Worm (Caenorhabditis elegans): ENCODE results near the gene clec-227.

clec-227 gene

ce11 chrV:14438099-14438739 is 34.1 kb upstream of the clec-227 start:
- TF ChIP-seq ztf-11 (tag; optimal IDR thresholded peaks at IDR 0.05) (no peak), peb-1 (tag; optimal IDR thresholded peaks at IDR 0.05) (no peak), R02D3.7 (tag; optimal IDR thresholded peaks at IDR 0.05) (no peak), C34F6.9 (tag; optimal IDR thresholded peaks at IDR 0.05) (no peak), lin-39 (tag; optimal IDR thresholded peaks at IDR 0.05) (no peak), alr-1 (tag; optimal IDR thresholded peaks at IDR 0.05) (no peak), nhr-77 (tag; optimal IDR thresholded peaks at IDR 0.05) (no peak), ceh-16 (tag; optimal IDR thresholded peaks at IDR 0.05) (no peak), nhr-11 (tag; optimal IDR thresholded peaks at IDR 0.05) (no peak)

DNA sequence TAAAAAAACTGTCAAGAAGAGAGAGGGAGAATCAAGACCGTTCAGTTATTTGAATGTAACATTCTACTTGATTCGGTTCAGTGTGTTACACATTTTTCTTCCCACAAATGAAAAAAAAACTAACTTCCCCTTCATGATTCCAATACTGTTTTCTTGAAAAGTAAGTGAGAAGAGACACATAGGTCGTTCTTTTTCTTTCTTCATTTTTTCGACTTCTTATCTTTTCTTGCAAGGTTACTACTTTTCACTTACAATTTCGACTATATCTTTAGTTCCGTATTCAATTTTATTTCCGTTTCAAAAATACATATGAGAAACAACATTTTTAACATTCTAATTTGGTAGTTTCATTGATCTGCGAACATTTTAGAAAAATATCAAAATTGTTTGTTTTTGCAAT is 33.1 kb upstream of the clec-227 start:
- TF ChIP-seq ceh-16 (tag; optimal IDR thresholded peaks at IDR 0.05) = no peak
- no peak for TF ChIP-seq unc-62 (GFP tag; optimal IDR thresholded peaks at IDR 0.05)
- no peak for TF ChIP-seq fos-1 (tag; optimal IDR thresholded peaks at IDR 0.05)
- TF ChIP-seq sma-9 (GFP tag; optimal IDR thresholded peaks at IDR 0.05) = no peak
- TF ChIP-seq sma-9 (tag; optimal IDR thresholded peaks at IDR 0.05) = no peak
- TF ChIP-seq aly-2 (tag; optimal IDR thresholded peaks at IDR 0.05) = no peak
- TF ChIP-seq nhr-6 (tag; optimal IDR thresholded peaks at IDR 0.05) = no peak
- TF ChIP-seq blmp-1 (tag; optimal IDR thresholded peaks at IDR 0.05; ENCODE audit: insufficient read depth) = no peak
- TF ChIP-seq unc-55 (GFP tag; optimal IDR thresholded peaks at IDR 0.05) = no peak
- TF ChIP-seq lin-11 (tag; optimal IDR thresholded peaks at IDR 0.05) = no peak
- TF ChIP-seq elt-1 (tag; optimal IDR thresholded peaks at IDR 0.05) = no peak
- TF ChIP-seq R02D3.7 (tag; optimal IDR thresholded peaks at IDR 0.05) = no peak
- TF ChIP-seq gmeb-1 (tag; optimal IDR thresholded peaks at IDR 0.05) = no peak
- no peak for TF ChIP-seq C34F6.9 (tag; optimal IDR thresholded peaks at IDR 0.05)
- TF ChIP-seq Y55F3AM.14 (GFP tag; optimal IDR thresholded peaks at IDR 0.05) = no peak
- no peak for TF ChIP-seq sma-3 (GFP tag; optimal IDR thresholded peaks at IDR 0.05)
- TF ChIP-seq elt-3 (tag; optimal IDR thresholded peaks at IDR 0.05) = no peak
- TF ChIP-seq nhr-237 (tag; optimal IDR thresholded peaks at IDR 0.05) = no peak
- TF ChIP-seq crh-2 (tag; optimal IDR thresholded peaks at IDR 0.05) = no peak
- TF ChIP-seq nhr-11 (tag; optimal IDR thresholded peaks at IDR 0.05) = no peak

ce11 chrV:14440841-14441240 is 31.5 kb upstream of the clec-227 start, which contains the start of gene F23B12.4:
F23B12.4 (plus strand) TSS chrV:14441141.
- TF ChIP-seq lin-11 (tag; optimal IDR thresholded peaks at IDR 0.05) (no peak), nhr-129 (tag; optimal IDR thresholded peaks at IDR 0.05) (no peak), gmeb-1 (tag; optimal IDR thresholded peaks at IDR 0.05) (no peak), snpc-4 (tag; optimal IDR thresholded peaks at IDR 0.05) (no peak), dmd-4 (tag; optimal IDR thresholded peaks at IDR 0.05) (no peak), zag-1 (tag; optimal IDR thresholded peaks at IDR 0.05) (no peak), C34F6.9 (tag; optimal IDR thresholded peaks at IDR 0.05) (no peak), fos-1 (tag; optimal IDR thresholded peaks at IDR 0.05) (no peak), R02D3.7 (tag; optimal IDR thresholded peaks at IDR 0.05) (no peak), elt-1 (tag; optimal IDR thresholded peaks at IDR 0.05) (no peak), Y55F3AM.14 (GFP tag; optimal IDR thresholded peaks at IDR 0.05) (no peak), F13H6.1 (tag; optimal IDR thresholded peaks at IDR 0.05) (no peak), lsy-2 (tag; optimal IDR thresholded peaks at IDR 0.05) (no peak), nhr-10 (tag; optimal IDR thresholded peaks at IDR 0.05) (no peak)

- no peak for TF ChIP-seq sem-4 (tag; optimal IDR thresholded peaks at IDR 0.05)
These were observed 25.9 kb upstream of the clec-227 start for ce11 chrV:14446453-14446852.

DNA sequence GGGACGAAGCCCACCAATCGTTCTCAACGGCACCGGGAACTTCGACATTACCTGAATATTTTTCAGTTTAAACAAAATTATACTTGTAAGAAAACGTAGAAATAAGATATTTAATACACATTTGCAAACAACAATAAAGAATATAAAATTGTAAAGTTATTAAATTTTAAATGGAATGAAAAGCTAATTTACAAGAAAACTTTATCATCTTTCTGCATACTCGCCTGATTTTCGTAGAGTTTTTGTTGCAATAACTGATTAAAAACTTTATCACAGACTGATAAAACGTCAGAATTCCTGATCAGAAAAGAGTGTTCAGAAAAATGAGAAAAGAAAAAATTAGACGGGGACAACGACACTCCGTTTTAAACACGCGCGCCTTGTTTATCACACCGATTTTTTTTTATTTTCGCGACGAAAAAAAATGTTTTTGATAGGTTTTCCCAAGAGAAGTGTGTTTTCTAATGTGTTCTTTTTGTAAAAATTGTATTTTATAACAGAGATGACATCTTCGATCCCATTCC is 25.0 kb upstream of the clec-227 start, which contains the start of the genes dlat-1 and fntb-1:
Gene dlat-1 (minus strand): TSS at position 51 of the 524 bp plus-strand sequence.
Gene fntb-1 (plus strand): TSS at position 412 of the 524 bp plus-strand sequence.
- TF ChIP-seq gmeb-1 (tag; optimal IDR thresholded peaks at IDR 0.05) (peak; percentile 10), fos-1 (tag; optimal IDR thresholded peaks at IDR 0.05) (peak; percentile 80), crh-2 (tag; optimal IDR thresholded peaks at IDR 0.05) (peak; percentile 8), elt-3 (tag; optimal IDR thresholded peaks at IDR 0.05) (no peak), unc-55 (GFP tag; optimal IDR thresholded peaks at IDR 0.05) (peak; percentile 9)

Data from whole organism, L2 larva.